Worm (Caenorhabditis elegans) whole organism, early embryonic: Measurements from ENCODE around the gene K08B12.3.

Experiments used
- aly-1 ChIP-seq: sonication (generic microtip); optimal IDR thresholded peaks from 2 replicates; lab custom pipeline; 2016; ENCODE audit warnings: missing genetic modification characterization, missing compliant biosample characterization
- ama-1 ChIP-seq: fragments of 150-350 bp; optimal IDR thresholded peaks from 2 replicates; lab custom pipeline; 2014
- ceh-13 ChIP-seq: fragments of 200-800 bp; sonication (Bioruptor generic); optimal IDR thresholded peaks from 2 replicates; lab custom pipeline; 2018; ENCODE audit warnings: mild to moderate bottlenecking, missing genetic modification characterization, missing compliant biosample characterization
- ets-7 ChIP-seq: sonication (generic microtip); optimal IDR thresholded peaks from 2 replicates; lab custom pipeline; 2016; ENCODE audit warnings: missing genotype, missing genetic modification characterization, missing compliant biosample characterization
- flt-1 ChIP-seq: fragments of 200-800 bp; sonication (Bioruptor generic); IDR thresholded peaks from 2 replicates; pipeline ENCODE4 v1.3.6; 2022; ENCODE audit warnings: missing genetic modification characterization, missing compliant biosample characterization
- hmbx-1 ChIP-seq: sonication (generic microtip); optimal IDR thresholded peaks from 2 replicates; lab custom pipeline; 2016; ENCODE audit warnings: mild to moderate bottlenecking, missing genetic modification characterization, missing compliant biosample characterization
- hmg-4 ChIP-seq: fragments of 200-800 bp; sonication (Bioruptor generic); optimal IDR thresholded peaks from 2 replicates; lab custom pipeline; 2018; ENCODE audit warnings: mild to moderate bottlenecking, missing genetic modification characterization, missing compliant biosample characterization
- pes-1 ChIP-seq: fragments of 200-800 bp; sonication (Bioruptor generic); IDR thresholded peaks from 2 replicates; pipeline ENCODE4 v1.3.6; 2022; ENCODE audit warnings: missing genetic modification reagents, missing genetic modification characterization, missing compliant biosample characterization
- scrt-1 ChIP-seq: fragments of 200-800 bp; sonication (Bioruptor generic); IDR thresholded peaks from 2 replicates; pipeline ENCODE4 v1.3.6; 2022; ENCODE audit warnings: missing genetic modification characterization, missing compliant biosample characterization
- sea-1 ChIP-seq: fragments of 200-800 bp; sonication (Bioruptor generic); conservative IDR thresholded peaks from 2 replicates; pipeline ENCODE4 v1.3.6; 2022; ENCODE audit warnings: missing genetic modification characterization, missing compliant biosample characterization
- tbx-11 ChIP-seq: fragments of 200-800 bp; sonication (Bioruptor generic); IDR thresholded peaks from 2 replicates; pipeline ENCODE4 v1.3.6; 2022; ENCODE audit warnings: missing genetic modification characterization, missing compliant biosample characterization
- tbx-37 ChIP-seq: fragments of 200-800 bp; sonication (Bioruptor generic); conservative IDR thresholded peaks from 2 replicates; pipeline ENCODE4 v1.3.6; 2022; ENCODE audit warnings: missing genetic modification reagents, missing genetic modification characterization, missing compliant biosample characterization

ce11 chrV:6246454-6246981 lies 11.5 kb downstream of the K08B12.3 start, which contains the start of gene dmd-7:
- TF ChIP-seq hmbx-1 (tag; lab: Kevin White, UChicago): no peak
- no peak for TF ChIP-seq aly-1 (tag; lab: Kevin White, UChicago)
- no peak for TF ChIP-seq sea-1 (GFP tag; lab: Robert Waterston, UW)
- TF ChIP-seq ama-1 (lab: Kevin White, UChicago): no peak
- TF ChIP-seq pes-1 (GFP tag; lab: Robert Waterston, UW): no peak
- no peak for TF ChIP-seq tbx-11
- TF ChIP-seq flt-1: 0 out of 2 replicates have a peak, but pooled peaks have one; percentile 33
- TF ChIP-seq tbx-37: no peak
- TF ChIP-seq scrt-1 (GFP tag; lab: Robert Waterston, UW): no peak
- TF ChIP-seq ets-7 (tag; lab: Kevin White, UChicago): no peak
- TF ChIP-seq hmg-4 (GFP tag; lab: Kevin White, UChicago): no peak
- no peak for TF ChIP-seq ceh-13
